Fruit fly (Drosophila melanogaster): Measurements from ENCODE around the gene osa.
A peak's percentile ranks its signal among the peaks of the same experiment; 100 is the strongest.

The osa gene

dm6 chr3R:17707799-17708198 is 10.4 kb downstream of the osa start:
- TF ChIP-seq CG8159 (tag; optimal IDR thresholded peaks at IDR 0.05) (no peak), gl (tag; optimal IDR thresholded peaks at IDR 0.05) (no peak), fd96Ca (GFP tag; IDR thresholded peaks at IDR 0.05) (no peak), CG12605 (GFP tag; IDR thresholded peaks at IDR 0.05) (no peak), Snoo (tag; optimal IDR thresholded peaks at IDR 0.05) (no peak), CG34367 (tag; optimal IDR thresholded peaks at IDR 0.05) (no peak), EcR (GFP tag; optimal IDR thresholded peaks at IDR 0.05) (no peak), D1 (tag; optimal IDR thresholded peaks at IDR 0.05) (no peak), CG9948 (tag; optimal IDR thresholded peaks at IDR 0.05) (no peak), Ets98B (GFP tag; IDR thresholded peaks at IDR 0.05) (no peak), Pif1A (GFP tag; optimal IDR thresholded peaks at IDR 0.05) (no peak), Pif1B (GFP tag; optimal IDR thresholded peaks at IDR 0.05) (no peak), CG14655 (GFP tag; optimal IDR thresholded peaks at IDR 0.05) (no peak), CG15710 (tag; optimal IDR thresholded peaks at IDR 0.05) (no peak)

dm6 chr3R:17706971-17707406 is 11.2 kb downstream of the osa start:
- TF ChIP-seq EcR (GFP tag; optimal IDR thresholded peaks at IDR 0.05) = peak; percentile 94
- TF ChIP-seq fd96Ca (GFP tag; IDR thresholded peaks at IDR 0.05) = 0 out of 3 replicates have a peak, but pooled peaks have one; percentile 7
- no peak for TF ChIP-seq Pif1A (GFP tag; optimal IDR thresholded peaks at IDR 0.05)
- peak; percentile 57 for TF ChIP-seq CG13204 (GFP tag; optimal IDR thresholded peaks at IDR 0.05)

- no peak for TF ChIP-seq CG17806 (tag; optimal IDR thresholded peaks at IDR 0.05)
- no peak for TF ChIP-seq CG10348 (GFP tag; IDR thresholded peaks at IDR 0.05)
- TF ChIP-seq CG13204 (GFP tag; optimal IDR thresholded peaks at IDR 0.05) = peak; percentile 6
- peak; percentile 24 for TF ChIP-seq CG9948 (tag; optimal IDR thresholded peaks at IDR 0.05)
- no peak for TF ChIP-seq D1 (tag; optimal IDR thresholded peaks at IDR 0.05)
- TF ChIP-seq Pif1A (GFP tag; optimal IDR thresholded peaks at IDR 0.05) = peak; percentile 31
- no peak for TF ChIP-seq CG4496 (GFP tag; IDR thresholded peaks at IDR 0.05)
- TF ChIP-seq gl (tag; optimal IDR thresholded peaks at IDR 0.05) = peak; percentile 50
- TF ChIP-seq CG34367 (tag; optimal IDR thresholded peaks at IDR 0.05) = peak; percentile 34
- TF ChIP-seq EcR (GFP tag; optimal IDR thresholded peaks at IDR 0.05) = peak; percentile 83
- peak; percentile 48 for TF ChIP-seq CG8159 (tag; optimal IDR thresholded peaks at IDR 0.05)
These were observed 12.0 kb downstream of the osa start for dm6 chr3R:17705899-17706831.

dm6 chr3R:17705140-17705539 is 13.0 kb downstream of the osa start:
- TF ChIP-seq CG8159 (tag; optimal IDR thresholded peaks at IDR 0.05) = no peak
- no peak for TF ChIP-seq CG14655 (GFP tag; optimal IDR thresholded peaks at IDR 0.05)
- no peak for TF ChIP-seq D1 (tag; optimal IDR thresholded peaks at IDR 0.05)

- TF ChIP-seq gl (tag; optimal IDR thresholded peaks at IDR 0.05) (no peak), fd96Ca (GFP tag; IDR thresholded peaks at IDR 0.05) (no peak), CG13204 (GFP tag; optimal IDR thresholded peaks at IDR 0.05) (peak; percentile 98), EcR (GFP tag; optimal IDR thresholded peaks at IDR 0.05) (peak; percentile 66), CG10348 (GFP tag; IDR thresholded peaks at IDR 0.05) (no peak)
These were observed 13.7 kb downstream of the osa start for dm6 chr3R:17704538-17704854.

dm6 chr3R:17703691-17704537 is 14.2 kb downstream of the osa start:
- TF ChIP-seq CG17806 (tag; optimal IDR thresholded peaks at IDR 0.05) = peak; percentile 100
- peak; percentile 85 for TF ChIP-seq EcR (GFP tag; optimal IDR thresholded peaks at IDR 0.05)
- peak; percentile 100 for TF ChIP-seq Pif1B (GFP tag; optimal IDR thresholded peaks at IDR 0.05)
- TF ChIP-seq CG8301 (tag; optimal IDR thresholded peaks at IDR 0.05) = peak; percentile 100
- TF ChIP-seq CG4496 (GFP tag; IDR thresholded peaks at IDR 0.05) = peak; percentile 100
- TF ChIP-seq CG9948 (tag; optimal IDR thresholded peaks at IDR 0.05) = peak; percentile 100
- TF ChIP-seq Ets98B (GFP tag; IDR thresholded peaks at IDR 0.05) = peak; percentile 100
- peak; percentile 100 for TF ChIP-seq rn (GFP tag; IDR thresholded peaks at IDR 0.05)
- TF ChIP-seq Snoo (tag; optimal IDR thresholded peaks at IDR 0.05) = peak; percentile 100
- peak; percentile 100 for TF ChIP-seq CG15710 (tag; optimal IDR thresholded peaks at IDR 0.05)
- TF ChIP-seq gl (tag; optimal IDR thresholded peaks at IDR 0.05) = peak; percentile 99
- TF ChIP-seq Pif1A (GFP tag; optimal IDR thresholded peaks at IDR 0.05) = peak; percentile 100
- TF ChIP-seq CG14655 (GFP tag; optimal IDR thresholded peaks at IDR 0.05) = peak; percentile 100
- peak; percentile 99 for TF ChIP-seq D1 (tag; optimal IDR thresholded peaks at IDR 0.05)
- peak; percentile 100 for TF ChIP-seq CG8159 (tag; optimal IDR thresholded peaks at IDR 0.05)
- peak; percentile 100 for TF ChIP-seq CG32121 (GFP tag; IDR thresholded peaks at IDR 0.05)
- TF ChIP-seq CG12605 (GFP tag; IDR thresholded peaks at IDR 0.05) = peak; percentile 99
- peak; percentile 100 for TF ChIP-seq fd96Ca (GFP tag; IDR thresholded peaks at IDR 0.05)
- peak; percentile 99 for TF ChIP-seq CG13204 (GFP tag; optimal IDR thresholded peaks at IDR 0.05)
- peak; percentile 100 for TF ChIP-seq CG34367 (tag; optimal IDR thresholded peaks at IDR 0.05)
- peak; percentile 98 for TF ChIP-seq CG10348 (GFP tag; IDR thresholded peaks at IDR 0.05)

All from whole organism, pupa.